Worm (Caenorhabditis elegans): ENCODE results near the gene C05C10.5.

DNA sequence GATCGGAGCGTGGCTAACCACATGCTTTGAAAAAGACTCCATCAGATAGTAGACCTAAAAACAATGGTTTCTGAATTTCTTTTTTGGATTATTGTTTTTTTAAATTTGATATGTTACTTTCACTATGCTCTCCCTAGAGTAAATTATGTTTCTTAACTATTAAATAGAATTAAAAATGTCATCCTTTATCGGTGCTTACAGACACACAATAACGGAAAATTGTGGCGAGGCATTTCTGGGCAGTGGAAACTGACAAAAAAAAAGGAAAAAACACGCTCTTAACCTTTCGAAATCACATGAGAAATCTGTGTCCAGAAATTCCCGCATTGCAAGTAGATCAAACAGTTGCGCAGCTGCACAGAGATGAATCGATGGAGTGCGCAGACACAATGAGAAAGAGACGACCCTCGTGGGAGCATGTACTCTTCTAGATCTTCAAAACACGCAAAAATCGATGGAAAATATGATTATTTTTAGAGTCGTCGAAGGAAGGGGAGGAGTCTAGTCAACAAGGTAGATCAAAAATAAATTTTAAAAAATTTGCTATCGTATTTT is 41.3 kb downstream of the C05C10.5 start, which contains the start of gene ZK892.6:
- TF ChIP-seq unc-3 (GFP tag; conservative IDR thresholded peaks at IDR 0.05) (no peak), unc-3 (tag; optimal IDR thresholded peaks at IDR 0.05) (no peak), F13H6.1 (tag; optimal IDR thresholded peaks at IDR 0.05) (no peak), tbx-2 (tag; optimal IDR thresholded peaks at IDR 0.05) (no peak), ceh-24 (tag; optimal IDR thresholded peaks at IDR 0.05) (no peak), pag-3 (tag; optimal IDR thresholded peaks at IDR 0.05; ENCODE audit: borderline replicate concordance) (no peak), nfya-1 (tag; optimal IDR thresholded peaks at IDR 0.05) (no peak), fkh-10 (GFP tag; optimal IDR thresholded peaks at IDR 0.05) (no peak), ama-1 (optimal IDR thresholded peaks at IDR 0.05) (no peak), ztf-16 (tag; optimal IDR thresholded peaks at IDR 0.05) (no peak), elt-2 (tag; optimal IDR thresholded peaks at IDR 0.05) (no peak), fkh-6 (tag; optimal IDR thresholded peaks at IDR 0.05) (no peak), rnt-1 (tag; optimal IDR thresholded peaks at IDR 0.05) (no peak)
